Worm (Caenorhabditis elegans) whole organism, L1 larva: ENCODE data around the gene K12H6.4.

Experiments used
- aly-2 ChIP-seq: fragments of 150-350 bp; optimal IDR thresholded peaks from 2 replicates; lab custom pipeline; 2014; ENCODE audit warnings: missing biosample characterization, missing genetic modification characterization
- fkh-8 ChIP-seq: sonication (generic microtip); optimal IDR thresholded peaks from 2 replicates; lab custom pipeline; 2016; ENCODE audit warnings: mild to moderate bottlenecking, missing genetic modification characterization, missing compliant biosample characterization
- sox-4 ChIP-seq: sonication (generic microtip); optimal IDR thresholded peaks from 2 replicates; lab custom pipeline; 2016; ENCODE audit warnings: missing genetic modification characterization, missing compliant biosample characterization
- zag-1 ChIP-seq: fragments of 150-350 bp; optimal IDR thresholded peaks from 2 replicates; lab custom pipeline; 2014; ENCODE audit warnings: missing biosample characterization, missing genetic modification characterization

ce11 chrII:2805566-2805965 lies 18.5 kb downstream of the K12H6.4 start:
- no peak for TF ChIP-seq aly-2 (tag; lab: Kevin White, UChicago)
- no peak for TF ChIP-seq sox-4 (tag; lab: Kevin White, UChicago)
- TF ChIP-seq fkh-8 (tag; lab: Kevin White, UChicago): no peak
- no peak for TF ChIP-seq zag-1 (tag; lab: Kevin White, UChicago)
